Worm (Caenorhabditis elegans): ENCODE measurements around the gene mboa-4.
A peak's percentile ranks its signal among the peaks of the same experiment; 100 is the strongest.

ce11 chrIV:11149454-11150163 is 10.2 kb downstream of the mboa-4 start, which contains the start of the genes F01G4.6 and pfd-1:
- TF ChIP-seq ama-1 (optimal IDR thresholded peaks at IDR 0.05), result no peak
- no peak for TF ChIP-seq hnd-1 (tag; optimal IDR thresholded peaks at IDR 0.05)
- peak; percentile 62 for TF ChIP-seq F13C5.2 (tag; optimal IDR thresholded peaks at IDR 0.05)
- TF ChIP-seq sea-1 (GFP tag; conservative IDR thresholded peaks at IDR 0.05), result no peak

All from whole organism, early embryonic.